Worm (Caenorhabditis elegans) whole organism, early embryonic: ENCODE results near the gene let-19.
A peak's percentile ranks its signal among the peaks of the same experiment; 100 is the strongest.

Source experiments
- B0310.2 ChIP-seq: sonication (generic microtip); optimal IDR thresholded peaks from 2 replicates; lab custom pipeline; 2016; ENCODE audit warnings: mild to moderate bottlenecking, missing genetic modification characterization, missing compliant biosample characterization
- F13C5.2 ChIP-seq: sonication (generic microtip); optimal IDR thresholded peaks from 2 replicates; lab custom pipeline; 2017; ENCODE audit warnings: mild to moderate bottlenecking, missing genetic modification characterization, inconsistent platforms, missing compliant biosample characterization
- aly-1 ChIP-seq: sonication (generic microtip); optimal IDR thresholded peaks from 2 replicates; lab custom pipeline; 2016; ENCODE audit warnings: missing genetic modification characterization, missing compliant biosample characterization
- ama-1 ChIP-seq: fragments of 150-350 bp; optimal IDR thresholded peaks from 2 replicates; lab custom pipeline; 2014
- ceh-13 ChIP-seq: fragments of 200-800 bp; sonication (Bioruptor generic); optimal IDR thresholded peaks from 2 replicates; lab custom pipeline; 2018; ENCODE audit warnings: mild to moderate bottlenecking, missing genetic modification characterization, missing compliant biosample characterization
- ceh-36 ChIP-seq: sonication (generic microtip); optimal IDR thresholded peaks from 2 replicates; lab custom pipeline; 2016; ENCODE audit warnings: missing genetic modification characterization, inconsistent platforms, missing compliant biosample characterization
- ets-7 ChIP-seq: sonication (generic microtip); optimal IDR thresholded peaks from 2 replicates; lab custom pipeline; 2016; ENCODE audit warnings: missing genotype, missing genetic modification characterization, missing compliant biosample characterization
- flt-1 ChIP-seq: fragments of 200-800 bp; sonication (Bioruptor generic); IDR thresholded peaks from 2 replicates; pipeline ENCODE4 v1.3.6; 2022; ENCODE audit warnings: missing genetic modification characterization, missing compliant biosample characterization
- hmbx-1 ChIP-seq: sonication (generic microtip); optimal IDR thresholded peaks from 2 replicates; lab custom pipeline; 2016; ENCODE audit warnings: mild to moderate bottlenecking, missing genetic modification characterization, missing compliant biosample characterization
- hmg-4 ChIP-seq: fragments of 200-800 bp; sonication (Bioruptor generic); optimal IDR thresholded peaks from 2 replicates; lab custom pipeline; 2018; ENCODE audit warnings: mild to moderate bottlenecking, missing genetic modification characterization, missing compliant biosample characterization
- hnd-1 ChIP-seq: sonication (generic microtip); optimal IDR thresholded peaks from 2 replicates; lab custom pipeline; 2016; ENCODE audit warnings: missing genetic modification characterization, missing compliant biosample characterization
- pes-1 ChIP-seq: fragments of 200-800 bp; sonication (Bioruptor generic); IDR thresholded peaks from 2 replicates; pipeline ENCODE4 v1.3.6; 2022; ENCODE audit warnings: missing genetic modification reagents, missing genetic modification characterization, missing compliant biosample characterization
- scrt-1 ChIP-seq: fragments of 200-800 bp; sonication (Bioruptor generic); IDR thresholded peaks from 2 replicates; pipeline ENCODE4 v1.3.6; 2022; ENCODE audit warnings: missing genetic modification characterization, missing compliant biosample characterization
- sea-1 ChIP-seq: fragments of 200-800 bp; sonication (Bioruptor generic); conservative IDR thresholded peaks from 2 replicates; pipeline ENCODE4 v1.3.6; 2022; ENCODE audit warnings: missing genetic modification characterization, missing compliant biosample characterization
- tbx-11 ChIP-seq: fragments of 200-800 bp; sonication (Bioruptor generic); IDR thresholded peaks from 2 replicates; pipeline ENCODE4 v1.3.6; 2022; ENCODE audit warnings: missing genetic modification characterization, missing compliant biosample characterization
- tbx-37 ChIP-seq: fragments of 200-800 bp; sonication (Bioruptor generic); conservative IDR thresholded peaks from 2 replicates; pipeline ENCODE4 v1.3.6; 2022; ENCODE audit warnings: missing genetic modification reagents, missing genetic modification characterization, missing compliant biosample characterization
- tra-4 ChIP-seq: sonication (generic microtip); optimal IDR thresholded peaks from 2 replicates; lab custom pipeline; 2017; ENCODE audit warnings: missing genetic modification characterization, missing compliant biosample characterization

The let-19 gene

ce11 chrII:8759493-8759892, 11.3 kb upstream of the let-19 start, which contains the start of gene fut-1:
Gene fut-1 (minus strand): TSS chrII:8759593.
- no peak for TF ChIP-seq B0310.2
- TF ChIP-seq tbx-11 (GFP tag; lab: Robert Waterston, UW): no peak
- TF ChIP-seq ceh-13 (GFP tag; lab: Kevin White, UChicago): no peak
- TF ChIP-seq tra-4: no peak
- no peak for TF ChIP-seq hnd-1 (tag; lab: Kevin White, UChicago)
- TF ChIP-seq sea-1 (GFP tag; lab: Robert Waterston, UW): no peak

ce11 chrII:8761739-8762138, 9.0 kb upstream of the let-19 start:
- TF ChIP-seq B0310.2: no peak
- TF ChIP-seq ets-7 (tag; lab: Kevin White, UChicago): no peak
- TF ChIP-seq sea-1 (GFP tag; lab: Robert Waterston, UW): no peak
- TF ChIP-seq hmg-4: no peak
- no peak for TF ChIP-seq scrt-1 (GFP tag; lab: Robert Waterston, UW)
- no peak for TF ChIP-seq aly-1 (tag; lab: Kevin White, UChicago)
- TF ChIP-seq ceh-13 (GFP tag; lab: Kevin White, UChicago): no peak
- TF ChIP-seq F13C5.2 (tag; lab: Kevin White, UChicago): no peak
- TF ChIP-seq hmbx-1: no peak
- TF ChIP-seq tbx-11 (GFP tag; lab: Robert Waterston, UW): no peak
- no peak for TF ChIP-seq flt-1

- TF ChIP-seq hnd-1 (tag; lab: Kevin White, UChicago) (no peak), tbx-37 (GFP tag; lab: Robert Waterston, UW) (no peak), flt-1 (no peak), pes-1 (no peak)
These were observed 7.4 kb upstream of the let-19 start for ce11 chrII:8763367-8763766.

ce11 chrII:8764332-8764731, 6.4 kb upstream of the let-19 start:
- TF ChIP-seq aly-1 (tag; lab: Kevin White, UChicago) (no peak), scrt-1 (GFP tag; lab: Robert Waterston, UW) (no peak), ets-7 (tag; lab: Kevin White, UChicago) (no peak), ceh-36 (tag; lab: Kevin White, UChicago) (no peak), ama-1 (lab: Kevin White, UChicago) (no peak), hmg-4 (no peak), hmbx-1 (no peak), F13C5.2 (tag; lab: Kevin White, UChicago) (no peak), B0310.2 (no peak), pes-1 (no peak), hnd-1 (tag; lab: Kevin White, UChicago) (no peak)

ce11 chrII:8765131-8765530, 5.6 kb upstream of the let-19 start:
- no peak for TF ChIP-seq aly-1 (tag; lab: Kevin White, UChicago)
- no peak for TF ChIP-seq hnd-1 (tag; lab: Kevin White, UChicago)
- no peak for TF ChIP-seq hmg-4
- no peak for TF ChIP-seq hmbx-1
- no peak for TF ChIP-seq flt-1
- TF ChIP-seq pes-1: no peak
- TF ChIP-seq ets-7 (tag; lab: Kevin White, UChicago): no peak
- no peak for TF ChIP-seq ceh-13 (GFP tag; lab: Kevin White, UChicago)
- no peak for TF ChIP-seq scrt-1 (GFP tag; lab: Robert Waterston, UW)
- no peak for TF ChIP-seq ceh-36 (tag; lab: Kevin White, UChicago)
- no peak for TF ChIP-seq tra-4
- TF ChIP-seq ama-1 (lab: Kevin White, UChicago): no peak
- TF ChIP-seq tbx-37 (GFP tag; lab: Robert Waterston, UW): no peak
- TF ChIP-seq F13C5.2 (tag; lab: Kevin White, UChicago): no peak

- TF ChIP-seq sea-1 (GFP tag; lab: Robert Waterston, UW) (no peak), hmg-4 (no peak)
These were observed 4.3 kb upstream of the let-19 start, which contains the start of the genes nsph-1.1 and K08F8.15 for ce11 chrII:8766475-8766874. Gene nsph-1.1 (plus strand): TSS chrII:8766775. Gene K08F8.15 (plus strand): TSS chrII:8766809.

- no peak for TF ChIP-seq pes-1
- no peak for TF ChIP-seq hmg-4
- no peak for TF ChIP-seq ceh-13 (GFP tag; lab: Kevin White, UChicago)
These were observed 3.9 kb upstream of the let-19 start, which contains the start of gene pah-1 for ce11 chrII:8766897-8767296. Gene pah-1 (minus strand): TSS chrII:8766997.

ce11 chrII:8769375-8769774, 1.4 kb upstream of the let-19 start:
- no peak for TF ChIP-seq tbx-11 (GFP tag; lab: Robert Waterston, UW)
- peak; percentile 53 for TF ChIP-seq F13C5.2 (tag; lab: Kevin White, UChicago)
- TF ChIP-seq hmg-4: peak; percentile 69
- TF ChIP-seq pes-1: no peak

ce11 chrII:8776504-8776903, 5.7 kb downstream of the let-19 start:
- TF ChIP-seq ceh-36 (tag; lab: Kevin White, UChicago): no peak
- TF ChIP-seq hnd-1 (tag; lab: Kevin White, UChicago): no peak
- no peak for TF ChIP-seq flt-1
- TF ChIP-seq B0310.2: no peak
- TF ChIP-seq tbx-37 (GFP tag; lab: Robert Waterston, UW): no peak
- no peak for TF ChIP-seq F13C5.2 (tag; lab: Kevin White, UChicago)
- no peak for TF ChIP-seq tbx-11 (GFP tag; lab: Robert Waterston, UW)
- no peak for TF ChIP-seq ceh-13 (GFP tag; lab: Kevin White, UChicago)
- no peak for TF ChIP-seq ets-7 (tag; lab: Kevin White, UChicago)
- TF ChIP-seq hmbx-1: no peak
- no peak for TF ChIP-seq tra-4
- TF ChIP-seq hmg-4: no peak
- TF ChIP-seq aly-1 (tag; lab: Kevin White, UChicago): no peak
- TF ChIP-seq pes-1: no peak
- no peak for TF ChIP-seq ama-1 (lab: Kevin White, UChicago)
- TF ChIP-seq scrt-1 (GFP tag; lab: Robert Waterston, UW): no peak
- no peak for TF ChIP-seq sea-1 (GFP tag; lab: Robert Waterston, UW)
